Worm (Caenorhabditis elegans) whole organism, L4 larva: ENCODE measurements around the gene tcl-2.

ENCODE experiments used
- F10B5.3 ChIP-seq: sonication (generic microtip); optimal IDR thresholded peaks from 2 replicates; lab custom pipeline; 2016; ENCODE audit warnings: mild to moderate bottlenecking, missing genetic modification characterization, missing compliant biosample characterization
- F26F4.8 ChIP-seq: fragments of 200-800 bp; sonication (Bioruptor generic); conservative IDR thresholded peaks from 2 replicates; pipeline ENCODE4 v1.3.6; 2022; ENCODE audit warnings: missing genetic modification characterization, missing compliant biosample characterization
- F44E2.7 ChIP-seq: fragments of 200-800 bp; sonication (Bioruptor generic); IDR thresholded peaks from 2 replicates; pipeline ENCODE4 v2.1.2; 2022; ENCODE audit warnings: missing genetic modification characterization, missing compliant biosample characterization
- R02D3.7 ChIP-seq: fragments of 150-350 bp; sonication (generic microtip); optimal IDR thresholded peaks from 3 replicates; lab custom pipeline; 2014; ENCODE audit warnings: missing biosample characterization, missing genetic modification characterization
- T20F7.1 ChIP-seq: fragments of 200-800 bp; sonication (Bioruptor generic); optimal IDR thresholded peaks from 2 replicates; lab custom pipeline; 2018; ENCODE audit warnings: mild to moderate bottlenecking, missing genetic modification characterization, missing compliant biosample characterization
- Y75B8A.6 ChIP-seq: fragments of 200-800 bp; sonication (Bioruptor generic); IDR thresholded peaks from 2 replicates; pipeline ENCODE4 v1.3.6; 2022; ENCODE audit warnings: missing genetic modification reagents, missing genetic modification characterization, missing compliant biosample characterization
- ZK337.2 ChIP-seq: fragments of 200-800 bp; sonication (Bioruptor generic); IDR thresholded peaks from 2 replicates; pipeline ENCODE4 v1.3.6; 2022; ENCODE audit warnings: missing genetic modification reagents, missing genetic modification characterization, missing compliant biosample characterization
- ZK546.5 ChIP-seq, 2 experiments: sonication (generic microtip); optimal IDR thresholded peaks; 2 replicates each; lab custom pipeline; 2017; ENCODE audit warnings: missing biosample characterization in 2 of 2, missing genetic modification characterization in 2 of 2
- aly-2 ChIP-seq: sonication (generic microtip); optimal IDR thresholded peaks from 2 replicates; lab custom pipeline; 2018; ENCODE audit warnings: missing biosample characterization, missing genetic modification characterization
- ama-1 ChIP-seq: fragments of 150-350 bp; optimal IDR thresholded peaks from 2 replicates; lab custom pipeline; 2014; ENCODE audit warnings: inconsistent platforms, mixed read lengths
- ceh-20 ChIP-seq: fragments of 200-800 bp; sonication (Bioruptor generic); IDR thresholded peaks from 2 replicates; pipeline ENCODE4 v1.3.6; 2022; ENCODE audit warnings: missing genetic modification reagents, missing genetic modification characterization, missing compliant biosample characterization
- ceh-28 ChIP-seq: fragments of 150-350 bp; optimal IDR thresholded peaks from 2 replicates; lab custom pipeline; 2014; ENCODE audit warnings: missing biosample characterization, missing genetic modification reagents, missing genetic modification characterization
- ceh-32 ChIP-seq: sonication (generic microtip); optimal IDR thresholded peaks from 2 replicates; lab custom pipeline; 2016; ENCODE audit warnings: mild to moderate bottlenecking, missing genetic modification characterization, missing compliant biosample characterization; ENCODE audit not compliant: poor library complexity
- ceh-82 ChIP-seq: sonication (generic microtip); optimal IDR thresholded peaks from 2 replicates; lab custom pipeline; 2017; ENCODE audit warnings: missing biosample characterization, missing genetic modification characterization
- ces-1 ChIP-seq: fragments of 150-350 bp; sonication (generic microtip); optimal IDR thresholded peaks from 4 replicates; lab custom pipeline; 2014; ENCODE audit warnings: missing biosample characterization, missing genetic modification reagents, missing genetic modification characterization
- ctbp-1 ChIP-seq: fragments of 200-800 bp; sonication (Bioruptor generic); IDR thresholded peaks from 2 replicates; pipeline ENCODE4 v1.3.6; 2022; ENCODE audit warnings: missing genetic modification reagents, missing genetic modification characterization, missing compliant biosample characterization
- daf-16 ChIP-seq, 3 experiments: sonication (generic microtip); optimal IDR thresholded peaks; 2 replicates each; lab custom pipeline; 2016 to 2017; ENCODE audit warnings: missing genetic modification characterization in 3 of 3, missing genetic modification reagents in 3 of 3, mild to moderate bottlenecking in 2 of 3, missing compliant biosample characterization in 2 of 3, missing biosample characterization in 1 of 3, moderate library complexity in 1 of 3
- daf-19 ChIP-seq: fragments of 200-800 bp; sonication (Bioruptor generic); conservative IDR thresholded peaks from 2 replicates; pipeline ENCODE4 v1.3.6; 2022; ENCODE audit warnings: missing genetic modification characterization, missing compliant biosample characterization
- dmd-6 ChIP-seq: fragments of 200-800 bp; sonication (Bioruptor generic); IDR thresholded peaks from 2 replicates; pipeline ENCODE4 v1.3.6; 2022; ENCODE audit warnings: missing genetic modification reagents, missing genetic modification characterization, missing compliant biosample characterization
- dpl-1 ChIP-seq: fragments of 150-350 bp; optimal IDR thresholded peaks from 2 replicates; lab custom pipeline; 2014; ENCODE audit warnings: missing biosample characterization, missing genetic modification reagents, missing genetic modification characterization
- duxl-1 ChIP-seq: sonication (generic microtip); optimal IDR thresholded peaks from 2 replicates; lab custom pipeline; 2016; ENCODE audit warnings: mild to moderate bottlenecking, missing genetic modification characterization, moderate library complexity, missing compliant biosample characterization; ENCODE audit not compliant: poor library complexity
- dve-1 ChIP-seq: sonication (generic microtip); optimal IDR thresholded peaks from 2 replicates; lab custom pipeline; 2017; ENCODE audit warnings: antibody characterized with exemption, mild to moderate bottlenecking, missing genetic modification characterization, missing compliant biosample characterization; ENCODE audit not compliant: insufficient read depth
- fkh-10 ChIP-seq: fragments of 150-350 bp; optimal IDR thresholded peaks from 2 replicates; lab custom pipeline; 2014; ENCODE audit warnings: missing biosample characterization, missing genetic modification reagents, missing genetic modification characterization
- fos-1 ChIP-seq: fragments of 150-350 bp; optimal IDR thresholded peaks from 2 replicates; lab custom pipeline; 2014; ENCODE audit warnings: missing biosample characterization, missing genetic modification characterization
- hif-1 ChIP-seq, 2 experiments: sonication (generic microtip); optimal IDR thresholded peaks; 2 replicates each; lab custom pipeline; 2016 to 2017; ENCODE audit warnings: missing compliant biosample characterization in 2 of 2, missing genetic modification characterization in 2 of 2, missing genetic modification reagents in 2 of 2, missing genotype in 2 of 2, mild to moderate bottlenecking in 1 of 2
- hlh-11 ChIP-seq: fragments of 200-800 bp; sonication (Bioruptor generic); optimal IDR thresholded peaks from 2 replicates; lab custom pipeline; 2018; ENCODE audit warnings: mild to moderate bottlenecking, missing genetic modification characterization, missing compliant biosample characterization
- lin-13 ChIP-seq: fragments of 150-350 bp; optimal IDR thresholded peaks from 2 replicates; lab custom pipeline; 2014; ENCODE audit warnings: missing biosample characterization, missing genetic modification reagents, missing genetic modification characterization
- lin-38 ChIP-seq: fragments of 200-800 bp; sonication (Bioruptor generic); IDR thresholded peaks from 2 replicates; pipeline ENCODE4 v1.3.6; 2022; ENCODE audit warnings: missing genetic modification reagents, missing genetic modification characterization, missing compliant biosample characterization
- lsy-2 ChIP-seq, 2 experiments: fragments of 150-350 bp in 1 of 2; sonication (generic microtip) in 1 of 2; optimal IDR thresholded peaks; 2 replicates each; lab custom pipeline; 2014 to 2017; ENCODE audit warnings: missing biosample characterization in 2 of 2, missing genetic modification characterization in 2 of 2
- madf-9 ChIP-seq: fragments of 200-800 bp; sonication (Bioruptor generic); conservative IDR thresholded peaks from 2 replicates; pipeline ENCODE4 v1.3.6; 2022; ENCODE audit warnings: missing genetic modification reagents, missing genetic modification characterization, missing compliant biosample characterization
- mep-1 ChIP-seq: fragments of 150-350 bp; sonication (generic microtip); optimal IDR thresholded peaks from 3 replicates; lab custom pipeline; 2014; ENCODE audit warnings: missing biosample characterization, missing genetic modification characterization
- nhr-102 ChIP-seq: sonication (generic microtip); optimal IDR thresholded peaks from 2 replicates; lab custom pipeline; 2016; ENCODE audit warnings: mild to moderate bottlenecking, missing genetic modification characterization, moderate library complexity, missing compliant biosample characterization
- nhr-237 ChIP-seq: sonication (generic microtip); optimal IDR thresholded peaks from 2 replicates; lab custom pipeline; 2017; ENCODE audit warnings: missing biosample characterization, missing genetic modification characterization
- nhr-28 ChIP-seq: fragments of 150-350 bp; optimal IDR thresholded peaks from 2 replicates; lab custom pipeline; 2014; ENCODE audit warnings: missing biosample characterization, missing genetic modification characterization
- nhr-48 ChIP-seq: sonication (generic microtip); optimal IDR thresholded peaks from 2 replicates; lab custom pipeline; 2016; ENCODE audit warnings: mild to moderate bottlenecking, missing genetic modification characterization, missing compliant biosample characterization
- nhr-76 ChIP-seq: fragments of 150-350 bp; optimal IDR thresholded peaks from 2 replicates; lab custom pipeline; 2014; ENCODE audit warnings: missing biosample characterization, missing genetic modification characterization
- pha-4 ChIP-seq, 2 experiments: fragments of 150-350 bp in 1 of 2; fragments of 200-800 bp in 1 of 2; sonication (Bioruptor generic) in 1 of 2; IDR thresholded peaks in 1 of 2; optimal IDR thresholded peaks in 1 of 2; 2 replicates each; pipeline versions ENCODE4 v1.3.6 to Lab custom; 2014 to 2022; ENCODE audit warnings: missing genetic modification characterization in 2 of 2, missing genetic modification reagents in 2 of 2, missing biosample characterization in 1 of 2, missing compliant biosample characterization in 1 of 2
- php-3 ChIP-seq: fragments of 200-800 bp; sonication (Bioruptor generic); IDR thresholded peaks from 2 replicates; pipeline ENCODE4 v1.3.6; 2022; ENCODE audit warnings: missing genetic modification reagents, missing genetic modification characterization, missing compliant biosample characterization
- rbr-2 ChIP-seq: sonication (generic microtip); optimal IDR thresholded peaks from 2 replicates; lab custom pipeline; 2016; ENCODE audit warnings: missing genotype, missing genetic modification characterization, missing compliant biosample characterization
- set-16 ChIP-seq: fragments of 200-800 bp; sonication (Bioruptor generic); IDR thresholded peaks from 2 replicates; pipeline ENCODE4 v1.3.6; 2022; ENCODE audit warnings: missing genetic modification reagents, missing genetic modification characterization, missing compliant biosample characterization
- snpc-4 ChIP-seq: fragments of 150-350 bp; optimal IDR thresholded peaks from 2 replicates; lab custom pipeline; 2014; ENCODE audit warnings: missing biosample characterization, missing genetic modification characterization
- tag-97 ChIP-seq: fragments of 200-800 bp; sonication (Bioruptor generic); IDR thresholded peaks from 2 replicates; pipeline ENCODE4 v1.3.6; 2022; ENCODE audit warnings: missing genetic modification characterization, missing compliant biosample characterization
- unc-130 ChIP-seq: sonication (generic microtip); optimal IDR thresholded peaks from 2 replicates; lab custom pipeline; 2016; ENCODE audit warnings: missing genetic modification reagents, missing genetic modification characterization, missing compliant biosample characterization
- unc-39 ChIP-seq: sonication (generic microtip); optimal IDR thresholded peaks from 2 replicates; lab custom pipeline; 2017; ENCODE audit warnings: missing biosample characterization, missing genetic modification characterization
- vab-7 ChIP-seq: fragments of 200-800 bp; sonication (Bioruptor generic); IDR thresholded peaks from 2 replicates; pipeline ENCODE4 v1.3.6; 2022; ENCODE audit warnings: missing genetic modification reagents, missing genetic modification characterization, missing compliant biosample characterization
- zfp-3 ChIP-seq: fragments of 200-800 bp; sonication (Bioruptor generic); conservative IDR thresholded peaks from 2 replicates; pipeline ENCODE4 v1.3.6; 2022; ENCODE audit warnings: missing genetic modification reagents, missing genetic modification characterization, missing compliant biosample characterization
- zip-11 ChIP-seq: fragments of 200-800 bp; sonication (Bioruptor generic); IDR thresholded peaks from 2 replicates; pipeline ENCODE4 v1.3.6; 2022; ENCODE audit warnings: missing genetic modification characterization, missing compliant biosample characterization
- ztf-7 ChIP-seq: fragments of 150-350 bp; optimal IDR thresholded peaks from 2 replicates; lab custom pipeline; 2014; ENCODE audit warnings: missing biosample characterization, missing genetic modification characterization

The tcl-2 gene

ce11 chrIV:187336-187735 is 8.5 kb downstream of the tcl-2 start (continued):
- TF ChIP-seq hlh-11 (tag; lab: Kevin White, UChicago) (peak; percentile 57), ceh-82 (tag; lab: Kevin White, UChicago) (no peak), Y75B8A.6 (GFP tag; lab: Robert Waterston, UW) (no peak), ceh-28 (tag; lab: Kevin White, UChicago) (no peak), rbr-2 (tag; lab: Kevin White, UChicago) (no peak), ceh-20 (GFP tag; lab: Robert Waterston, UW) (no peak), daf-19 (GFP tag; lab: Robert Waterston, UW) (no peak), F44E2.7 (no peak), tag-97 (GFP tag; lab: Robert Waterston, UW) (no peak), nhr-48 (tag; lab: Kevin White, UChicago) (no peak), ceh-32 (tag; lab: Kevin White, UChicago) (no peak), fos-1 (tag; lab: Kevin White, UChicago) (no peak), lin-13 (GFP tag; lab: Kevin White, UChicago) (no peak), set-16 (no peak), nhr-76 (no peak)
- TF ChIP-seq, all 104 proteins: peak for 9

DNA sequence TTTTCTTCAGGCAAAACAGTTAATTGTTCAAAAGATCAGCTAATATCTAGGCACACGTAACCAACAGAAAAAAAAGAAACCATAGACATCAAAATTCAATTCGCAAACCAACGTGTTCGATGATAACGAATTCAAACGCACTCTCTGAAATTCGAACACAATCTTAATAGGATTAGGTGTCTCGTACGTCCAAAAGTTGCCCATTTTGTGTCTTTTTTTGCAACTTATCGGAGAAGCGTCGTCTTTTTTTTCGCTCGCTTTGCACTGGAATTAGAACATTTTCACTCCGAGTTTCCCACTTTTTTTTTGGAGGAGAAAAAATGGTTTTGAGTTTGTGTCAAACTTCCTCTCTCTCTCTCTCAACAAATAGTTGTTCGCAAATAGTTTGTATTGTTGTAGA is 10.2 kb downstream of the tcl-2 start:
- TF ChIP-seq snpc-4 (tag; lab: Kevin White, UChicago) (no peak), zip-11 (GFP tag; lab: Robert Waterston, UW) (no peak), rbr-2 (tag; lab: Kevin White, UChicago) (no peak), dmd-6 (GFP tag; lab: Robert Waterston, UW) (peak; percentile 69), R02D3.7 (tag; lab: Kevin White, UChicago) (no peak), F10B5.3 (tag; lab: Kevin White, UChicago) (no peak), php-3 (no peak)

DNA sequence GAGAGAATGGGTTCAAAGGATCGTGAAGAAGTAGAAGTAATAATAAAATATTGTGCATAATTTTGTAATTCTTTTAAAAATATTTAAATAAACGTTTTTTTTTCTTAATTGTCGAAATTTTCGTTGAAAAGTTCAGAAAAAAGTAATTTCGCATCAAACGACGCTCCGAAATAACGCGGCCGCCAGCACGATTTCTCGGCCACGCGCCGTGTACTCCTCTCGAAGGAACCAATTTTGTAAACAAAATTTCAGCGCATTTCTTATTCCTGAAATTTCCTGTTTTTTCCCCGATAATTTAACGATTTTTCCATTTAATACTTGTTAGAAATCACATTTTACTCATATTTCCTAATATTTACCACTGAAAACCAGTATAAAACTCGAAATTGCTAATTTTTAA is 13.2 kb downstream of the tcl-2 start, which contains the start of gene Y38C1AA.12:
TSS of gene Y38C1AA.12 (plus strand) at position 211 of the 400 bp plus-strand sequence.
- TF ChIP-seq nhr-28 = peak; percentile 27
- TF ChIP-seq ama-1 (lab: Kevin White, UChicago) = peak; percentile 16
- TF ChIP-seq dve-1 (tag; lab: Kevin White, UChicago) = peak; percentile 57
- TF ChIP-seq daf-16 (GFP tag; optimal IDR thresholded peaks at IDR 0.05; lab: Kevin White, UChicago) = peak; percentile 51 to 62
- TF ChIP-seq daf-16 (tag; optimal IDR thresholded peaks at IDR 0.05; lab: Kevin White, UChicago) = peak; percentile 74
- TF ChIP-seq nhr-102 (tag; lab: Kevin White, UChicago) = peak; percentile 57
- peak; percentile 67; the same call in 1 of the 2 replicates for TF ChIP-seq zfp-3
- TF ChIP-seq unc-39 = no peak
- no peak for TF ChIP-seq F26F4.8 (GFP tag; lab: Robert Waterston, UW)
- TF ChIP-seq ceh-82 (tag; lab: Kevin White, UChicago) = no peak
- TF ChIP-seq hif-1 (tag; optimal IDR thresholded peaks at IDR 0.05; lab: Kevin White, UChicago) = peak in 1 of 2 experiments; percentile 92
- 0 out of 2 replicates have a peak, but pooled peaks have one; percentile 18 for TF ChIP-seq ctbp-1 (GFP tag; lab: Robert Waterston, UW)
- TF ChIP-seq vab-7 (GFP tag; lab: Robert Waterston, UW) = 0 out of 2 replicates have a peak, but pooled peaks have one; percentile 10
- TF ChIP-seq madf-9 = peak; percentile 67
- peak; percentile 98 for TF ChIP-seq T20F7.1 (GFP tag; lab: Kevin White, UChicago)
- peak; percentile 53 for TF ChIP-seq fkh-10 (GFP tag; lab: Kevin White, UChicago)
- TF ChIP-seq ZK546.5 (tag; optimal IDR thresholded peaks at IDR 0.05; lab: Kevin White, UChicago) = no peak
- no peak for TF ChIP-seq aly-2 (tag; lab: Kevin White, UChicago)
- TF ChIP-seq ces-1 (GFP tag; lab: Kevin White, UChicago) = no peak
- TF ChIP-seq nhr-237 (tag; lab: Kevin White, UChicago) = no peak
- TF ChIP-seq dpl-1 = peak; percentile 75
- peak; percentile 95 for TF ChIP-seq ZK337.2 (GFP tag; lab: Robert Waterston, UW)
- peak; percentile 56 for TF ChIP-seq duxl-1
- peak; percentile 66 for TF ChIP-seq mep-1
- peak; percentile 30; the same call in 1 of the 2 replicates for TF ChIP-seq pha-4 (GFP tag; IDR thresholded peaks at IDR 0.05; lab: Robert Waterston, UW)
- TF ChIP-seq pha-4 (tag; optimal IDR thresholded peaks at IDR 0.05; lab: Kevin White, UChicago) = no peak
- TF ChIP-seq lsy-2 (tag; optimal IDR thresholded peaks at IDR 0.05; lab: Kevin White, UChicago) = peak in 1 of 2 experiments; percentile 85
- peak; percentile 23 for TF ChIP-seq ztf-7 (tag; lab: Kevin White, UChicago)
- TF ChIP-seq unc-130 (GFP tag; lab: Kevin White, UChicago) = peak; percentile 90
- peak; percentile 78 for TF ChIP-seq lin-38 (GFP tag; lab: Robert Waterston, UW)
